Worm (Caenorhabditis elegans) whole organism, L3 larva: ENCODE results near the gene W03C9.5.

ENCODE experiments used
- ZK546.5 ChIP-seq: sonication (generic microtip); optimal IDR thresholded peaks from 2 replicates; lab custom pipeline; 2017; ENCODE audit warnings: missing biosample characterization, missing genetic modification characterization
- aly-2 ChIP-seq: fragments of 150-350 bp; optimal IDR thresholded peaks from 2 replicates; lab custom pipeline; 2014; ENCODE audit warnings: missing biosample characterization, missing genetic modification characterization
- ama-1 ChIP-seq: fragments of 150-350 bp; optimal IDR thresholded peaks from 2 replicates; lab custom pipeline; 2018
- ceh-28 ChIP-seq: fragments of 150-350 bp; optimal IDR thresholded peaks from 2 replicates; lab custom pipeline; 2014; ENCODE audit warnings: missing biosample characterization, missing genetic modification reagents, missing genetic modification characterization
- ceh-82 ChIP-seq: fragments of 150-350 bp; optimal IDR thresholded peaks from 2 replicates; lab custom pipeline; 2014; ENCODE audit warnings: missing biosample characterization, missing genetic modification characterization
- daf-12 ChIP-seq: fragments of 150-350 bp; optimal IDR thresholded peaks from 2 replicates; lab custom pipeline; 2014; ENCODE audit warnings: missing biosample characterization, missing genetic modification reagents, missing genetic modification characterization
- egl-27 ChIP-seq: sonication (generic microtip); optimal IDR thresholded peaks from 4 replicates; lab custom pipeline; 2017; ENCODE audit warnings: missing biosample characterization, missing genetic modification reagents, missing genetic modification characterization
- egl-5 ChIP-seq: fragments of 150-350 bp; optimal IDR thresholded peaks from 2 replicates; lab custom pipeline; 2017; ENCODE audit warnings: missing biosample characterization, missing genetic modification reagents, missing genetic modification characterization, inconsistent platforms
- elt-1 ChIP-seq: fragments of 150-350 bp; optimal IDR thresholded peaks from 2 replicates; lab custom pipeline; 2014; ENCODE audit warnings: missing biosample characterization, missing genetic modification characterization
- elt-2 ChIP-seq: sonication (generic microtip); optimal IDR thresholded peaks from 2 replicates; lab custom pipeline; 2016; ENCODE audit warnings: missing genetic modification reagents, mild to moderate bottlenecking, missing genetic modification characterization, missing compliant biosample characterization
- elt-3 ChIP-seq, 3 experiments: fragments of 150-350 bp in 1 of 3; sonication (generic microtip) in 2 of 3; optimal IDR thresholded peaks; 2 replicates in 2 of 3; 4 replicates in 1 of 3; lab custom pipeline; 2014 to 2017; ENCODE audit warnings: missing biosample characterization in 3 of 3, missing genetic modification characterization in 3 of 3
- eor-1 ChIP-seq, 2 experiments: fragments of 150-350 bp; optimal IDR thresholded peaks; 2 replicates each; lab custom pipeline; 2014 to 2018; ENCODE audit warnings: missing biosample characterization in 2 of 2, missing genetic modification characterization in 2 of 2
- fkh-10 ChIP-seq: sonication (generic microtip); optimal IDR thresholded peaks from 2 replicates; lab custom pipeline; 2017; ENCODE audit warnings: missing biosample characterization, missing genetic modification reagents, missing genetic modification characterization
- fos-1 ChIP-seq: fragments of 150-350 bp; optimal IDR thresholded peaks from 2 replicates; lab custom pipeline; 2014; ENCODE audit warnings: missing biosample characterization, missing genetic modification characterization
- hmg-11 ChIP-seq: sonication (generic microtip); optimal IDR thresholded peaks from 2 replicates; lab custom pipeline; 2016; ENCODE audit warnings: missing genetic modification characterization, missing compliant biosample characterization
- jun-1 ChIP-seq: fragments of 150-350 bp; optimal IDR thresholded peaks from 2 replicates; lab custom pipeline; 2014; ENCODE audit warnings: missing biosample characterization, missing genetic modification reagents, missing genetic modification characterization
- lin-15B ChIP-seq: fragments of 150-350 bp; optimal IDR thresholded peaks from 2 replicates; lab custom pipeline; 2014; ENCODE audit warnings: missing biosample characterization, missing genetic modification characterization
- lin-39 ChIP-seq: fragments of 150-350 bp; optimal IDR thresholded peaks from 2 replicates; lab custom pipeline; 2018; ENCODE audit warnings: missing biosample characterization, missing genetic modification reagents, missing genetic modification characterization
- lsy-12 ChIP-seq: sonication (generic microtip); optimal IDR thresholded peaks from 2 replicates; lab custom pipeline; 2016; ENCODE audit warnings: mild to moderate bottlenecking, missing genetic modification characterization, missing compliant biosample characterization
- mdl-1 ChIP-seq: fragments of 150-350 bp; optimal IDR thresholded peaks from 2 replicates; lab custom pipeline; 2014; ENCODE audit warnings: missing biosample characterization, missing genetic modification characterization
- mml-1 ChIP-seq: fragments of 150-350 bp; sonication (generic microtip); optimal IDR thresholded peaks from 3 replicates; lab custom pipeline; 2014; ENCODE audit warnings: missing biosample characterization, missing genetic modification characterization
- nfya-1 ChIP-seq: sonication (generic microtip); optimal IDR thresholded peaks from 2 replicates; lab custom pipeline; 2017; ENCODE audit warnings: missing genetic modification characterization, mild to moderate bottlenecking, missing compliant biosample characterization, antibody characterized with exemption, moderate library complexity; ENCODE audit not compliant: insufficient read depth
- nhr-23 ChIP-seq: fragments of 150-350 bp; optimal IDR thresholded peaks from 2 replicates; lab custom pipeline; 2014; ENCODE audit warnings: missing biosample characterization, missing genetic modification reagents, missing genetic modification characterization
- nhr-25 ChIP-seq: sonication (generic microtip); optimal IDR thresholded peaks from 2 replicates; lab custom pipeline; 2017; ENCODE audit warnings: missing biosample characterization, missing genetic modification characterization
- nhr-28 ChIP-seq: fragments of 150-350 bp; optimal IDR thresholded peaks from 2 replicates; lab custom pipeline; 2014; ENCODE audit warnings: missing biosample characterization, missing genetic modification characterization
- nhr-43 ChIP-seq: sonication (generic microtip); optimal IDR thresholded peaks from 2 replicates; lab custom pipeline; 2016; ENCODE audit warnings: mild to moderate bottlenecking, missing genetic modification characterization, missing compliant biosample characterization; ENCODE audit not compliant: poor library complexity, severe bottlenecking
- nhr-76 ChIP-seq: fragments of 150-350 bp; sonication (generic microtip); optimal IDR thresholded peaks from 5 replicates; lab custom pipeline; 2014; ENCODE audit warnings: missing biosample characterization, missing genetic modification characterization
- nhr-77 ChIP-seq: fragments of 150-350 bp; optimal IDR thresholded peaks from 2 replicates; lab custom pipeline; 2014; ENCODE audit warnings: missing biosample characterization, missing genetic modification characterization
- pha-4 ChIP-seq: fragments of 150-350 bp; optimal IDR thresholded peaks from 2 replicates; lab custom pipeline; 2014; ENCODE audit warnings: missing biosample characterization, missing genetic modification reagents, missing genetic modification characterization
- pqm-1 ChIP-seq: fragments of 150-350 bp; optimal IDR thresholded peaks from 2 replicates; lab custom pipeline; 2017; ENCODE audit warnings: missing biosample characterization, missing genetic modification characterization, inconsistent platforms
- sea-2 ChIP-seq: fragments of 150-350 bp; sonication (generic microtip); optimal IDR thresholded peaks from 4 replicates; lab custom pipeline; 2014; ENCODE audit warnings: missing biosample characterization, missing genetic modification reagents, missing genetic modification characterization
- tbx-2 ChIP-seq: sonication (generic microtip); optimal IDR thresholded peaks from 2 replicates; lab custom pipeline; 2016; ENCODE audit warnings: mild to moderate bottlenecking, missing genetic modification characterization, missing compliant biosample characterization
- unc-62 ChIP-seq: fragments of 150-350 bp; sonication (generic microtip); optimal IDR thresholded peaks from 4 replicates; lab custom pipeline; 2014; ENCODE audit warnings: missing biosample characterization, missing genetic modification reagents, missing genetic modification characterization
- ztf-11 ChIP-seq: fragments of 150-350 bp; optimal IDR thresholded peaks from 2 replicates; lab custom pipeline; 2014; ENCODE audit warnings: missing biosample characterization, missing genetic modification characterization
- ztf-4 ChIP-seq: fragments of 150-350 bp; optimal IDR thresholded peaks from 2 replicates; lab custom pipeline; 2014; ENCODE audit warnings: missing biosample characterization, missing genetic modification characterization

W03C9.5 gene

DNA sequence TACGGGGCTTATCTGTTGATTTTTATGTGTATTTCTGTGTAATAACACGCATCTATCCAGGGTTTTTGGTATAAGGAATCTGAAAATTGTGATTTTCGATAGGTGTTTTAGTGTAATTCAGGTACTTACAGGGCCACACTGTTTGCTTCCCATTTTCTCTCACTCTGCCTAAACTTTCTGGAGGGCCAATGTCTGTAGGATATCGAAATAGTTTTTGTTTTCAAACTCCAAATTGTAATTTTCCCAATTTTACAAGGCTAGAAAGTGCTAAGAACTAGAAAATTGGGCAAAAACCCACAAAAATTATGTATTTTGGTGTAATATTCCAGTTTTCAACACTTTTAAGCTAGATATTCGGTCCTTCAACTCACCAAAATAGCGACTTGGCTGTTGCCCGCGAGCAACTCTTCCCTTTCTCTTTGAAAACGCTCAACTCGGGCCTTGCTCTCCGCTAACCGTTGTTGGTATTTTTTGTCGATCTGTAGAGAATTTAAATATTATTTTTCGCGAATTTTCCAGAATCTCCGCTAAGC lies 9.4 kb upstream of the W03C9.5 start:
- no peak for TF ChIP-seq sea-2 (GFP tag; lab: Kevin White, UChicago)
- TF ChIP-seq nhr-43 (tag; lab: Kevin White, UChicago) = peak; percentile 27

DNA sequence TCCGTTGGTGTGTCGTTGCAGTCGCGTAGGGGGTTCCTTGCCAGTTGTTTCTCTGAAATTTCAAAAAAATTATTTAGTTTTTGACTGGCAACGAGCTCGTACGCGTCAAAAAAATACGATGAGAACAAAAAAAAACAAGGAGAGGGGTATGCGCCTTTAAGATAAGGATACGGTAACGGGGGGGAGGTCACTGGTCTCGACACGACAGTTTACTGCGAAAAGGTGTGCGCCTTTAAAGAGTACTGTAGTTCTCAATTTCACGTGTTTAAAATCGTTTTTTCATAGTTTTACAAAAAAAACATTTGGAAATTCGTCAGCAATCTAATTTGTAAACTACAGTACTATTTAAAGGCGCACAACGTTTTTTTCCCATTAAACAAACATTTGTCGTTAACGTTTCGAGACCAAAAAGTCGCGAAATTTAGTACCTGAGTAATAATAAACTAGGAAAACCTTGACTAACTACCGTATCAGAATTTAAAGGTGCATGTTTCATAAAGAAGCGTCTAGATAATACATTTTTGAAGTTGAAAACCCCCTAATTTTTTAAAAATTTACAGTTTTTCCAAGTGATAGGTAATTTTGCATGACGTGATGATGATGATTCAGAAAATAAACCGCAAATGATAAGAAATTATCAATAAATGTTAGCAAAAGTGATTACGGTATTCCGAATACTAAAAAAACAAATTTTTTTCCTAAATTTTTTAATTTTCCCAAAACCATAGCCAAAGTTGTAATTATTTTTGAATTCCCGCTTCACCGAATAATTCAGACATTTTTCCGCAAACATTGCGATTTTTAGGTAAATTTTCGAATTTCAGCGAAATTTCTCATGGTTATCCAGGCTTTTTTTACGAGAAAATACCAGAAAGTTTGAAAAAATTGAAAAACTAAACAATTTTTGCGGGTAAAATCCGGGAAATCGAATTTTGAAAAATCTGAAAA lies 7.0 kb upstream of the W03C9.5 start:
- TF ChIP-seq nfya-1 (tag; lab: Kevin White, UChicago) = peak; percentile 3
- peak; percentile 40 for TF ChIP-seq lsy-12
- peak; percentile 11 for TF ChIP-seq nhr-43 (tag; lab: Kevin White, UChicago)
- TF ChIP-seq elt-2 = peak; percentile 49
- TF ChIP-seq egl-5 (tag; lab: Kevin White, UChicago) = no peak
- no peak for TF ChIP-seq mdl-1 (tag; lab: Kevin White, UChicago)
- no peak for TF ChIP-seq lin-39 (tag; lab: Kevin White, UChicago)
- TF ChIP-seq nhr-77 (tag; lab: Kevin White, UChicago) = peak; percentile 24
- no peak for TF ChIP-seq elt-3 (tag; optimal IDR thresholded peaks at IDR 0.05; lab: Kevin White, UChicago)
- TF ChIP-seq lin-15B = no peak
- peak; percentile 34 for TF ChIP-seq aly-2
- TF ChIP-seq mml-1 (tag; lab: Kevin White, UChicago) = no peak
- TF ChIP-seq hmg-11 (tag; lab: Kevin White, UChicago) = peak; percentile 13
- peak; percentile 53 for TF ChIP-seq ZK546.5 (tag; lab: Kevin White, UChicago)
- TF ChIP-seq nhr-25 (tag; lab: Kevin White, UChicago) = no peak
- peak; percentile 19 for TF ChIP-seq pqm-1
- peak; percentile 55 for TF ChIP-seq nhr-28 (tag; lab: Kevin White, UChicago)
- TF ChIP-seq pha-4 (tag; lab: Kevin White, UChicago) = peak; percentile 34
- TF ChIP-seq daf-12 = no peak
- TF ChIP-seq ztf-4 (tag; lab: Kevin White, UChicago) = no peak
- no peak for TF ChIP-seq eor-1 (tag; optimal IDR thresholded peaks at IDR 0.05; lab: Kevin White, UChicago)
- no peak for TF ChIP-seq ceh-82
- TF ChIP-seq nhr-23 (tag; lab: Kevin White, UChicago) = no peak
- peak; percentile 47 for TF ChIP-seq jun-1 (tag; lab: Kevin White, UChicago)
- no peak for TF ChIP-seq sea-2 (GFP tag; lab: Kevin White, UChicago)
- peak; percentile 76 for TF ChIP-seq fos-1 (tag; lab: Kevin White, UChicago)
- TF ChIP-seq ztf-11 (tag; lab: Kevin White, UChicago) = no peak
- peak; percentile 77 for TF ChIP-seq ama-1 (lab: Kevin White, UChicago)
- TF ChIP-seq elt-1 = no peak

DNA sequence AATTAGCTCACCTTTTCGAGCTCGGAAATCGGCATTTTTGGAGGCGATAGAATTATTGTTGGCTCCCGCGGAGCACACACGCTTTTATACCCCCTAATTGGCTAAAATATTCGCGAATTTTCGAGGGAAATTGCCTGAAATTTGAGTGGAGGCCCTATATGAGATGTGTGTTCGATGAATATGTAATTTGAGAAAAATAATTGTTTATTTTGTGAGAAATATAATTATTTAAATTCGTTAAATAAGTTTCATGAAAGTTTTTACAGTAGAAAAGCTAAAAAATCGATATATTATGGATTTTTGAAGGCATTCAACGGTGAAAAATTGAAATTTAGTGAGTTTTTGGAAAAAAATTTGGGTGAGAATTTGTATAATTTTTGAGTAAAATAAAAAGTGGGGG lies 6.3 kb upstream of the W03C9.5 start, which contains the start of gene acbp-6:
Gene acbp-6 (minus strand): TSS at position 101 of the 400 bp plus-strand sequence.
- TF ChIP-seq lin-15B = no peak
- no peak for TF ChIP-seq nhr-76 (tag; lab: Kevin White, UChicago)
- TF ChIP-seq fos-1 (tag; lab: Kevin White, UChicago) = no peak
- no peak for TF ChIP-seq aly-2
- no peak for TF ChIP-seq mml-1 (tag; lab: Kevin White, UChicago)
- no peak for TF ChIP-seq nhr-25 (tag; lab: Kevin White, UChicago)
- TF ChIP-seq ama-1 (lab: Kevin White, UChicago) = no peak
- no peak for TF ChIP-seq tbx-2 (tag; lab: Kevin White, UChicago)
- no peak for TF ChIP-seq ceh-28 (tag; lab: Kevin White, UChicago)
- TF ChIP-seq unc-62 (GFP tag; lab: Kevin White, UChicago) = no peak
- TF ChIP-seq fkh-10 (GFP tag; lab: Kevin White, UChicago) = no peak
- TF ChIP-seq egl-27 = no peak
